Worm (Caenorhabditis elegans): ENCODE results near the gene aqp-7.
A peak's percentile ranks its signal among the peaks of the same experiment; 100 is the strongest.

Gene aqp-7

ce11 chrX:3024637-3025113 is at the start of gene aqp-7:
Gene aqp-7 (plus strand): TSS chrX:3025063.
- TF ChIP-seq mcd-1 (GFP tag; IDR thresholded peaks at IDR 0.05) (no peak), C06A6.2 (GFP tag; conservative IDR thresholded peaks at IDR 0.05) (no peak), Y53F4B.3 (GFP tag; IDR thresholded peaks at IDR 0.05) (no peak), D2030.7 (GFP tag; IDR thresholded peaks at IDR 0.05) (no peak), die-1 (tag; optimal IDR thresholded peaks at IDR 0.05) (no peak)

- TF ChIP-seq K12H6.12 (tag; optimal IDR thresholded peaks at IDR 0.05) (no peak), egrh-3 (GFP tag; IDR thresholded peaks at IDR 0.05) (no peak), F22D6.2 (tag; optimal IDR thresholded peaks at IDR 0.05) (no peak), lag-1 (GFP tag; IDR thresholded peaks at IDR 0.05) (no peak), ztf-18 (tag; optimal IDR thresholded peaks at IDR 0.05) (no peak), egl-44 (GFP tag; IDR thresholded peaks at IDR 0.05) (no peak), tbp1 (GFP tag; optimal IDR thresholded peaks at IDR 0.05) (no peak), F52B5.7 (tag; optimal IDR thresholded peaks at IDR 0.05) (no peak), ztf-26 (tag; optimal IDR thresholded peaks at IDR 0.05) (no peak), tlf-1 (GFP tag; optimal IDR thresholded peaks at IDR 0.05) (no peak), ceh-91 (GFP tag; IDR thresholded peaks at IDR 0.05) (no peak), ekl-4 (GFP tag; IDR thresholded peaks at IDR 0.05) (no peak), rcor-1 (GFP tag; IDR thresholded peaks at IDR 0.05) (no peak), zfh-2 (GFP tag; conservative IDR thresholded peaks at IDR 0.05) (no peak), dpff-1 (tag; optimal IDR thresholded peaks at IDR 0.05) (no peak)
These were observed 49.4 kb upstream of the aqp-7 start for ce11 chrX:2975421-2975820.

ce11 chrX:2976148-2976547 is 48.7 kb upstream of the aqp-7 start, which contains the start of gene aakg-3:
Gene aakg-3 (plus strand): TSS chrX:2976448.
- TF ChIP-seq cebp-2 (GFP tag; IDR thresholded peaks at IDR 0.05) (no peak), tbp1 (GFP tag; optimal IDR thresholded peaks at IDR 0.05) (no peak), K11D2.4 (GFP tag; IDR thresholded peaks at IDR 0.05) (no peak), ceh-100 (GFP tag; IDR thresholded peaks at IDR 0.05) (no peak), T07F8.4 (tag; optimal IDR thresholded peaks at IDR 0.05) (no peak), F10E7.11 (tag; optimal IDR thresholded peaks at IDR 0.05) (no peak), rcor-1 (GFP tag; IDR thresholded peaks at IDR 0.05) (no peak), lin-54 (GFP tag; optimal IDR thresholded peaks at IDR 0.05) (no peak), F57A8.1 (GFP tag; optimal IDR thresholded peaks at IDR 0.05) (no peak), ceh-27 (GFP tag; optimal IDR thresholded peaks at IDR 0.05) (no peak)

ce11 chrX:2978100-2978499 is 46.8 kb upstream of the aqp-7 start:
- TF ChIP-seq attf-3 (GFP tag; conservative IDR thresholded peaks at IDR 0.05): no peak
- no peak for TF ChIP-seq snpc-4 (GFP tag; optimal IDR thresholded peaks at IDR 0.05)
- TF ChIP-seq snpc-4 (tag; optimal IDR thresholded peaks at IDR 0.05): peak in 2 of 4 experiments; percentile 55 to 68

- TF ChIP-seq snpc-1.3 (tag; optimal IDR thresholded peaks at IDR 0.05; ENCODE audit: insufficient read depth) (no peak), madf-8 (GFP tag; conservative IDR thresholded peaks at IDR 0.05) (no peak), unc-130 (GFP tag; optimal IDR thresholded peaks at IDR 0.05) (no peak), mcd-1 (GFP tag; IDR thresholded peaks at IDR 0.05) (no peak), hlh-26 (GFP tag; conservative IDR thresholded peaks at IDR 0.05) (no peak), nfya-2 (GFP tag; IDR thresholded peaks at IDR 0.05) (no peak), hrde-1 (tag; optimal IDR thresholded peaks at IDR 0.05; ENCODE audit: borderline replicate concordance) (no peak), attf-6 (GFP tag; IDR thresholded peaks at IDR 0.05) (no peak), madf-10 (tag; optimal IDR thresholded peaks at IDR 0.05) (no peak), Y56A3A.18 (GFP tag; IDR thresholded peaks at IDR 0.05) (no peak), attf-3 (GFP tag; conservative IDR thresholded peaks at IDR 0.05) (no peak), K12H6.12 (tag; optimal IDR thresholded peaks at IDR 0.05) (no peak), ztf-22 (GFP tag; optimal IDR thresholded peaks at IDR 0.05) (no peak), akir-1 (GFP tag; optimal IDR thresholded peaks at IDR 0.05) (no peak), B0336.3 (GFP tag; IDR thresholded peaks at IDR 0.05) (no peak), madf-3 (GFP tag; IDR thresholded peaks at IDR 0.05) (no peak)
These were observed 43.1 kb upstream of the aqp-7 start, which contains the start of gene nspg-5 for ce11 chrX:2981715-2982114. Gene nspg-5 (plus strand): TSS chrX:2982015.
